Worm (Caenorhabditis elegans) whole organism, late embryonic: ENCODE results near the gene osm-10.

Source experiments
- C38D4.7 ChIP-seq: fragments of 200-800 bp; sonication (Bioruptor generic); optimal IDR thresholded peaks from 2 replicates; lab custom pipeline; 2018; ENCODE audit warnings: mild to moderate bottlenecking, missing genetic modification characterization, moderate library complexity, missing compliant biosample characterization
- F13H6.1 ChIP-seq: sonication (generic microtip); optimal IDR thresholded peaks from 2 replicates; lab custom pipeline; 2016; ENCODE audit warnings: missing genetic modification characterization, missing compliant biosample characterization
- K02D7.2 ChIP-seq: sonication (generic microtip); optimal IDR thresholded peaks from 2 replicates; lab custom pipeline; 2017; ENCODE audit warnings: mild to moderate bottlenecking, missing genetic modification characterization, missing compliant biosample characterization
- T23F11.4 ChIP-seq: fragments of 200-800 bp; sonication (Bioruptor generic); optimal IDR thresholded peaks from 2 replicates; lab custom pipeline; 2018; ENCODE audit warnings: mild to moderate bottlenecking, missing genetic modification characterization, missing compliant biosample characterization
- Y22D7AL.16 ChIP-seq: sonication (generic microtip); optimal IDR thresholded peaks from 2 replicates; lab custom pipeline; 2016; ENCODE audit warnings: missing genetic modification characterization, missing compliant biosample characterization
- ahr-1 ChIP-seq: sonication (generic microtip); optimal IDR thresholded peaks from 2 replicates; lab custom pipeline; 2016; ENCODE audit warnings: missing genetic modification characterization, missing compliant biosample characterization
- ama-1 ChIP-seq: fragments of 150-350 bp; optimal IDR thresholded peaks from 2 replicates; lab custom pipeline; 2014
- ceh-14 ChIP-seq: sonication (generic microtip); optimal IDR thresholded peaks from 2 replicates; lab custom pipeline; 2016; ENCODE audit warnings: missing genotype, missing genetic modification characterization, missing compliant biosample characterization
- ceh-19 ChIP-seq: fragments of 200-800 bp; sonication (Bioruptor generic); optimal IDR thresholded peaks from 2 replicates; lab custom pipeline; 2018; ENCODE audit warnings: mild to moderate bottlenecking, missing genetic modification characterization, missing compliant biosample characterization
- ceh-2 ChIP-seq: sonication (generic microtip); optimal IDR thresholded peaks from 2 replicates; lab custom pipeline; 2016; ENCODE audit warnings: missing genotype, missing genetic modification characterization, missing compliant biosample characterization
- ceh-31 ChIP-seq: sonication (generic microtip); optimal IDR thresholded peaks from 2 replicates; lab custom pipeline; 2016; ENCODE audit warnings: missing genetic modification characterization, missing compliant biosample characterization
- ceh-34 ChIP-seq: sonication (generic microtip); optimal IDR thresholded peaks from 2 replicates; lab custom pipeline; 2016; ENCODE audit warnings: mild to moderate bottlenecking, missing genetic modification characterization, missing compliant biosample characterization
- ceh-6 ChIP-seq: fragments of 200-800 bp; sonication (Bioruptor generic); optimal IDR thresholded peaks from 2 replicates; lab custom pipeline; 2018; ENCODE audit warnings: mild to moderate bottlenecking, missing genetic modification characterization, missing compliant biosample characterization
- ceh-9 ChIP-seq: sonication (generic microtip); optimal IDR thresholded peaks from 2 replicates; lab custom pipeline; 2016; ENCODE audit warnings: mild to moderate bottlenecking, missing genetic modification characterization, inconsistent platforms, missing compliant biosample characterization
- che-1 ChIP-seq: sonication (generic microtip); optimal IDR thresholded peaks from 2 replicates; lab custom pipeline; 2016; ENCODE audit warnings: mild to moderate bottlenecking, missing genetic modification characterization, missing compliant biosample characterization
- dmd-4 ChIP-seq: sonication (generic microtip); optimal IDR thresholded peaks from 2 replicates; lab custom pipeline; 2016; ENCODE audit warnings: borderline replicate concordance, missing genetic modification characterization, missing compliant biosample characterization
- elt-2 ChIP-seq: sonication (generic microtip); optimal IDR thresholded peaks from 2 replicates; lab custom pipeline; 2016; ENCODE audit warnings: missing genetic modification reagents, missing genetic modification characterization, missing compliant biosample characterization
- ets-4 ChIP-seq: sonication (generic microtip); optimal IDR thresholded peaks from 2 replicates; lab custom pipeline; 2016; ENCODE audit warnings: missing genetic modification characterization, missing compliant biosample characterization
- eyg-1 ChIP-seq: sonication (generic microtip); optimal IDR thresholded peaks from 2 replicates; lab custom pipeline; 2016; ENCODE audit warnings: missing genotype, missing genetic modification characterization, missing compliant biosample characterization
- fkh-10 ChIP-seq: fragments of 150-350 bp; optimal IDR thresholded peaks from 2 replicates; lab custom pipeline; 2014; ENCODE audit warnings: missing biosample characterization, missing genetic modification reagents, missing genetic modification characterization
- hlh-13 ChIP-seq: fragments of 200-800 bp; sonication (Bioruptor generic); optimal IDR thresholded peaks from 2 replicates; lab custom pipeline; 2018; ENCODE audit warnings: mild to moderate bottlenecking, missing genetic modification characterization, missing compliant biosample characterization
- hlh-30 ChIP-seq: sonication (generic microtip); optimal IDR thresholded peaks from 2 replicates; lab custom pipeline; 2017; ENCODE audit warnings: antibody characterized with exemption, missing genetic modification characterization, missing compliant biosample characterization; ENCODE audit not compliant: insufficient read depth
- madf-2 ChIP-seq: sonication (generic microtip); optimal IDR thresholded peaks from 2 replicates; lab custom pipeline; 2017; ENCODE audit warnings: missing genetic modification characterization, missing compliant biosample characterization
- mec-3 ChIP-seq: sonication (generic microtip); optimal IDR thresholded peaks from 2 replicates; lab custom pipeline; 2016; ENCODE audit warnings: borderline replicate concordance, missing genetic modification characterization, missing compliant biosample characterization
- nfya-1 ChIP-seq: sonication (generic microtip); optimal IDR thresholded peaks from 2 replicates; lab custom pipeline; 2017; ENCODE audit warnings: missing genetic modification characterization, mild to moderate bottlenecking, missing compliant biosample characterization, antibody characterized with exemption, moderate library complexity
- nhr-11 ChIP-seq: fragments of 150-350 bp; optimal IDR thresholded peaks from 2 replicates; lab custom pipeline; 2014; ENCODE audit warnings: missing biosample characterization, missing genetic modification characterization
- nhr-232 ChIP-seq: sonication (generic microtip); optimal IDR thresholded peaks from 2 replicates; lab custom pipeline; 2016; ENCODE audit warnings: missing genetic modification characterization, missing compliant biosample characterization
- npax-4 ChIP-seq: sonication (generic microtip); optimal IDR thresholded peaks from 2 replicates; lab custom pipeline; 2016; ENCODE audit warnings: missing genetic modification characterization, missing compliant biosample characterization
- pha-2 ChIP-seq: sonication (generic microtip); optimal IDR thresholded peaks from 2 replicates; lab custom pipeline; 2017; ENCODE audit warnings: mild to moderate bottlenecking, missing genetic modification characterization, missing compliant biosample characterization
- pqm-1 ChIP-seq: sonication (generic microtip); optimal IDR thresholded peaks from 2 replicates; lab custom pipeline; 2016; ENCODE audit warnings: missing genetic modification characterization, missing compliant biosample characterization
- pros-1 ChIP-seq: fragments of 150-350 bp; optimal IDR thresholded peaks from 2 replicates; lab custom pipeline; 2014; ENCODE audit warnings: missing biosample characterization, missing genetic modification reagents, missing genetic modification characterization
- ref-2 ChIP-seq: sonication (generic microtip); optimal IDR thresholded peaks from 2 replicates; lab custom pipeline; 2016; ENCODE audit warnings: missing genetic modification characterization, missing compliant biosample characterization
- rnt-1 ChIP-seq: sonication (generic microtip); optimal IDR thresholded peaks from 2 replicates; lab custom pipeline; 2016; ENCODE audit warnings: missing genetic modification characterization, missing compliant biosample characterization
- sdc-2 ChIP-seq: sonication (generic microtip); optimal IDR thresholded peaks from 2 replicates; lab custom pipeline; 2016; ENCODE audit warnings: missing genotype, missing genetic modification characterization, missing compliant biosample characterization
- syd-9 ChIP-seq: sonication (generic microtip); optimal IDR thresholded peaks from 2 replicates; lab custom pipeline; 2016; ENCODE audit warnings: mild to moderate bottlenecking, missing genetic modification characterization, moderate library complexity, missing compliant biosample characterization
- tbx-2 ChIP-seq: sonication (generic microtip); optimal IDR thresholded peaks from 2 replicates; lab custom pipeline; 2016; ENCODE audit warnings: missing genetic modification characterization, missing compliant biosample characterization
- tbx-7 ChIP-seq: sonication (generic microtip); optimal IDR thresholded peaks from 2 replicates; lab custom pipeline; 2016; ENCODE audit warnings: missing genotype, missing genetic modification characterization, missing compliant biosample characterization
- unc-3 ChIP-seq, 2 experiments: fragments of 200-800 bp in 1 of 2; sonication (Bioruptor generic) in 1 of 2; sonication (generic microtip) in 1 of 2; conservative IDR thresholded peaks in 1 of 2; optimal IDR thresholded peaks in 1 of 2; 2 replicates each; pipeline versions ENCODE4 v1.3.6 to Lab custom; 2016 to 2022; ENCODE audit warnings: missing compliant biosample characterization in 2 of 2, missing genetic modification characterization in 2 of 2, missing genetic modification reagents in 1 of 2
- unc-42 ChIP-seq: sonication (generic microtip); optimal IDR thresholded peaks from 2 replicates; lab custom pipeline; 2016; ENCODE audit warnings: missing genotype, missing genetic modification characterization, missing compliant biosample characterization
- unc-55 ChIP-seq: sonication (generic microtip); optimal IDR thresholded peaks from 2 replicates; lab custom pipeline; 2017; ENCODE audit warnings: missing biosample characterization, missing genetic modification reagents, missing genetic modification characterization
- unc-86 ChIP-seq: sonication (generic microtip); optimal IDR thresholded peaks from 2 replicates; lab custom pipeline; 2016; ENCODE audit warnings: missing genetic modification characterization, missing compliant biosample characterization
- zip-5 ChIP-seq: sonication (generic microtip); optimal IDR thresholded peaks from 2 replicates; lab custom pipeline; 2016; ENCODE audit warnings: missing genetic modification characterization, missing compliant biosample characterization

Gene osm-10

ce11 chrIII:7272088-7272487 lies 29.0 kb downstream of the osm-10 start:
- no peak for TF ChIP-seq F13H6.1 (tag; lab: Kevin White, UChicago)
- TF ChIP-seq hlh-30 (tag; lab: Kevin White, UChicago), result peak; percentile 99
- TF ChIP-seq ceh-9 (tag; lab: Kevin White, UChicago), result no peak
- TF ChIP-seq pros-1 (tag; lab: Kevin White, UChicago), result no peak
- no peak for TF ChIP-seq dmd-4 (tag; lab: Kevin White, UChicago)
- TF ChIP-seq ref-2, result peak; percentile 52
- no peak for TF ChIP-seq unc-3 (GFP tag; conservative IDR thresholded peaks at IDR 0.05; lab: Robert Waterston, UW)
- TF ChIP-seq unc-3 (tag; optimal IDR thresholded peaks at IDR 0.05; lab: Kevin White, UChicago), result no peak
- TF ChIP-seq ceh-19 (GFP tag; lab: Kevin White, UChicago), result no peak
- TF ChIP-seq ceh-14 (tag; lab: Kevin White, UChicago), result no peak
- peak; percentile 5 for TF ChIP-seq rnt-1 (tag; lab: Kevin White, UChicago)
- TF ChIP-seq C38D4.7 (GFP tag; lab: Kevin White, UChicago), result no peak
- no peak for TF ChIP-seq tbx-7 (tag; lab: Kevin White, UChicago)
- no peak for TF ChIP-seq nhr-232
- TF ChIP-seq madf-2 (tag; lab: Kevin White, UChicago), result no peak
- no peak for TF ChIP-seq ets-4
- no peak for TF ChIP-seq T23F11.4 (GFP tag; lab: Kevin White, UChicago)
- TF ChIP-seq ceh-2 (tag; lab: Kevin White, UChicago), result peak; percentile 27
- no peak for TF ChIP-seq nhr-11 (tag; lab: Kevin White, UChicago)
- no peak for TF ChIP-seq fkh-10 (GFP tag; lab: Kevin White, UChicago)
- no peak for TF ChIP-seq mec-3 (tag; lab: Kevin White, UChicago)
- TF ChIP-seq unc-42 (tag; lab: Kevin White, UChicago), result peak; percentile 14
- peak; percentile 39 for TF ChIP-seq ceh-34 (tag; lab: Kevin White, UChicago)
- no peak for TF ChIP-seq Y22D7AL.16 (tag; lab: Kevin White, UChicago)
- TF ChIP-seq eyg-1 (tag; lab: Kevin White, UChicago), result no peak
- TF ChIP-seq hlh-13 (GFP tag; lab: Kevin White, UChicago), result no peak
- no peak for TF ChIP-seq syd-9 (tag; lab: Kevin White, UChicago)
- no peak for TF ChIP-seq ama-1
- TF ChIP-seq tbx-2 (tag; lab: Kevin White, UChicago), result peak; percentile 62
- peak; percentile 36 for TF ChIP-seq nfya-1
- peak; percentile 39 for TF ChIP-seq pha-2 (tag; lab: Kevin White, UChicago)
- TF ChIP-seq ahr-1 (tag; lab: Kevin White, UChicago), result no peak
- no peak for TF ChIP-seq zip-5 (tag; lab: Kevin White, UChicago)
- TF ChIP-seq unc-55 (GFP tag; lab: Kevin White, UChicago), result peak; percentile 75
- TF ChIP-seq ceh-31 (tag; lab: Kevin White, UChicago), result peak; percentile 79
- no peak for TF ChIP-seq ceh-6 (GFP tag; lab: Kevin White, UChicago)
- TF ChIP-seq che-1 (tag; lab: Kevin White, UChicago), result no peak
- no peak for TF ChIP-seq unc-86 (tag; lab: Kevin White, UChicago)
- TF ChIP-seq elt-2, result no peak
- no peak for TF ChIP-seq pqm-1 (tag; lab: Kevin White, UChicago)
- TF ChIP-seq K02D7.2 (tag; lab: Kevin White, UChicago), result no peak

- TF ChIP-seq sdc-2, result no peak
- no peak for TF ChIP-seq npax-4 (tag; lab: Kevin White, UChicago)
- TF ChIP-seq ama-1, result no peak
- TF ChIP-seq hlh-30 (tag; lab: Kevin White, UChicago), result peak; percentile 65
- TF ChIP-seq, all 69 proteins: peak for 1
Measured at ce11 chrIII:7272828-7273227, 29.7 kb downstream of the osm-10 start.
